Worm (Caenorhabditis elegans): ENCODE results near the gene DH11.5.

DNA sequence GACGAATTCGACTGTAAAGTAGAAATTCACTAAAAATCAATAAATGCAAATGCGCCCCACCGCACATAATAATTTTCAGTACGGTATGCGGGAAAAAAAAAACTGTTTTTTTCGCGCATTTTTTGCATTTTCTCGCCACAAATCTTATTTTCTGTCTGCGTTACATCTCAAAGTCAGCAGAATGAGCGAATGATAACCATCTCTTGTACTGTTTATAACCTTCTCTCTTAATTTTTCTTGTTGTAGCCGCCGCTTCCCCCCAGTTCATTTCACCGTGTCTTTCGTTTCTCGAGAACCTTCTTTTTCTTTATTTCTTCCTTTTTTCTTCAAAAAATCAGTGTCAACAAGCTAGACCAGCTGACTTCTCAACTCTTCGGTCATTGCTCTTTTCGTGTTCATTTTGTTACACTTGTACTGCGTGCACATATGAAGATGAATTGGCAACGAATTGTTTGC, 39.1 kb downstream of the DH11.5 start:
- no peak for TF ChIP-seq elt-3 (tag; optimal IDR thresholded peaks at IDR 0.05)
- TF ChIP-seq nhr-237 (tag; optimal IDR thresholded peaks at IDR 0.05): no peak
- no peak for TF ChIP-seq nhr-6 (tag; optimal IDR thresholded peaks at IDR 0.05)

Measured in whole organism, L2 larva.